Fruit fly (Drosophila melanogaster) whole organism, embryonic: ENCODE data around the gene mldr.

Experiments
- B-H2 ChIP-seq: fragments of 200-800 bp; sonication (Bioruptor generic); optimal IDR thresholded peaks from 2 replicates; lab custom pipeline; 2018; ENCODE audit warnings: missing biosample characterization, mild to moderate bottlenecking, missing genetic modification characterization
- CG12744 ChIP-seq: fragments of 200-800 bp; sonication (Bioruptor generic); optimal IDR thresholded peaks from 2 replicates; lab custom pipeline; 2016; ENCODE audit warnings: missing biosample characterization, missing genetic modification characterization
- CG12769 ChIP-seq: fragments of 200-800 bp; sonication (Bioruptor generic); optimal IDR thresholded peaks from 2 replicates; lab custom pipeline; 2019; ENCODE audit warnings: missing biosample characterization, mild to moderate bottlenecking, missing genetic modification characterization, moderate library complexity
- CG12942 ChIP-seq: fragments of 200-800 bp; sonication (Bioruptor generic); optimal IDR thresholded peaks from 3 replicates; lab custom pipeline; 2016; ENCODE audit warnings: missing biosample characterization, missing genetic modification characterization
- CG13624 ChIP-seq: fragments of 200-800 bp; sonication (Bioruptor generic); optimal IDR thresholded peaks from 2 replicates; lab custom pipeline; 2016; ENCODE audit warnings: missing biosample characterization, missing genetic modification characterization
- CG13775 ChIP-seq: fragments of 200-800 bp; sonication (Bioruptor generic); optimal IDR thresholded peaks from 3 replicates; lab custom pipeline; 2017; ENCODE audit warnings: missing biosample characterization, mild to moderate bottlenecking, missing genetic modification characterization
- CG14441 ChIP-seq: fragments of 200-800 bp; sonication (Bioruptor generic); IDR thresholded peaks from 2 replicates; pipeline ENCODE4 v1.3.6; 2022; ENCODE audit warnings: missing biosample characterization, missing genetic modification characterization
- CG15269 ChIP-seq: fragments of 200-800 bp; sonication (Bioruptor generic); optimal IDR thresholded peaks from 2 replicates; lab custom pipeline; 2018; ENCODE audit warnings: missing biosample characterization, mild to moderate bottlenecking, missing genetic modification characterization, moderate library complexity
- CG16779 ChIP-seq: fragments of 200-800 bp; sonication (Bioruptor generic); IDR thresholded peaks from 2 replicates; pipeline ENCODE4 v1.3.6; 2022; ENCODE audit warnings: missing biosample characterization, missing genetic modification characterization
- CG16863 ChIP-seq: fragments of 200-800 bp; sonication (Bioruptor generic); optimal IDR thresholded peaks from 3 replicates; lab custom pipeline; 2016; ENCODE audit warnings: missing biosample characterization, missing genetic modification characterization
- CG17612 ChIP-seq: fragments of 200-800 bp; sonication (Bioruptor generic); IDR thresholded peaks from 2 replicates; pipeline ENCODE4 v1.3.6; 2022; ENCODE audit warnings: missing biosample characterization, missing genetic modification characterization
- CG2116 ChIP-seq: fragments of 200-800 bp; sonication (Bioruptor generic); optimal IDR thresholded peaks from 3 replicates; lab custom pipeline; 2018; ENCODE audit warnings: missing biosample characterization, mild to moderate bottlenecking, missing genetic modification characterization
- CG2875 ChIP-seq: fragments of 200-800 bp; sonication (Bioruptor generic); optimal IDR thresholded peaks from 2 replicates; lab custom pipeline; 2017; ENCODE audit warnings: missing biosample characterization, mild to moderate bottlenecking, missing genetic modification characterization, missing genetic modification reagents
- CG32772 ChIP-seq: fragments of 200-800 bp; sonication (Bioruptor generic); IDR thresholded peaks from 2 replicates; pipeline ENCODE4 v1.3.6; 2022; ENCODE audit warnings: missing biosample characterization, missing genetic modification characterization
- CG7556 ChIP-seq: fragments of 200-800 bp; sonication (Bioruptor generic); optimal IDR thresholded peaks from 2 replicates; lab custom pipeline; 2017; ENCODE audit warnings: missing biosample characterization, mild to moderate bottlenecking, missing genetic modification characterization
- CG9817 ChIP-seq: fragments of 200-800 bp; sonication (Bioruptor generic); optimal IDR thresholded peaks from 2 replicates; lab custom pipeline; 2018; ENCODE audit warnings: missing biosample characterization, mild to moderate bottlenecking, missing genetic modification characterization, moderate library complexity
- Camta ChIP-seq: fragments of 200-800 bp; sonication (Bioruptor generic); optimal IDR thresholded peaks from 2 replicates; lab custom pipeline; 2016; ENCODE audit warnings: missing biosample characterization, missing genetic modification characterization
- Dip3 ChIP-seq: fragments of 200-800 bp; sonication (Bioruptor generic); optimal IDR thresholded peaks from 3 replicates; lab custom pipeline; 2016; ENCODE audit warnings: missing biosample characterization, missing genetic modification characterization
- HLH54F ChIP-seq: fragments of 200-800 bp; sonication (Bioruptor generic); optimal IDR thresholded peaks from 3 replicates; lab custom pipeline; 2016; ENCODE audit warnings: missing biosample characterization, missing genetic modification characterization
- Hand ChIP-seq: fragments of 200-800 bp; sonication (Bioruptor generic); optimal IDR thresholded peaks from 2 replicates; lab custom pipeline; 2017; ENCODE audit warnings: mild to moderate bottlenecking, missing biosample characterization, missing genetic modification reagents, missing genetic modification characterization
- Hr3 ChIP-seq: fragments of 200-800 bp; sonication (Bioruptor generic); optimal IDR thresholded peaks from 3 replicates; lab custom pipeline; 2016; ENCODE audit warnings: missing biosample characterization, missing genetic modification characterization
- Lhr ChIP-seq: fragments of 200-800 bp; sonication (Bioruptor generic); optimal IDR thresholded peaks from 3 replicates; lab custom pipeline; 2017; ENCODE audit warnings: mild to moderate bottlenecking, missing biosample characterization, missing genetic modification reagents, missing genetic modification characterization
- Med ChIP-seq: fragments of 200-800 bp; sonication (Bioruptor generic); peaks from one replicate; lab custom pipeline; 2016; ENCODE audit warnings: missing biosample characterization, missing genetic modification characterization, mild to moderate bottlenecking, inconsistent platforms, moderate library complexity
- Oaz ChIP-seq: fragments of 200-800 bp; sonication (Bioruptor generic); IDR thresholded peaks from 2 replicates; pipeline ENCODE4 v1.3.6; 2022; ENCODE audit warnings: missing biosample characterization, missing genetic modification characterization
- Tbp ChIP-seq: fragments of >200 bp; optimal IDR thresholded peaks from 2 replicates; lab custom pipeline; 2018; ENCODE audit warnings: missing biosample characterization, missing genetic modification characterization
- corto ChIP-seq: fragments of 200-800 bp; sonication (Bioruptor generic); optimal IDR thresholded peaks from 2 replicates; lab custom pipeline; 2016; ENCODE audit warnings: missing biosample characterization, mild to moderate bottlenecking, missing genetic modification characterization, moderate library complexity
- esg ChIP-seq: fragments of 200-800 bp; sonication (Bioruptor generic); conservative IDR thresholded peaks from 2 replicates; pipeline ENCODE4 v1.3.6; 2022; ENCODE audit warnings: missing biosample characterization, missing genetic modification characterization
- ewg ChIP-seq: fragments of 200-800 bp; sonication (Bioruptor generic); optimal IDR thresholded peaks from 3 replicates; lab custom pipeline; 2017; ENCODE audit warnings: mild to moderate bottlenecking, missing biosample characterization, missing genetic modification reagents, missing genetic modification characterization
- fd3F ChIP-seq: fragments of 200-800 bp; sonication (Bioruptor generic); optimal IDR thresholded peaks from 2 replicates; lab custom pipeline; 2018; ENCODE audit warnings: missing biosample characterization, mild to moderate bottlenecking, missing genetic modification characterization, moderate library complexity
- grn ChIP-seq: fragments of 200-800 bp; sonication (Bioruptor generic); optimal IDR thresholded peaks from 3 replicates; lab custom pipeline; 2017; ENCODE audit warnings: missing biosample characterization, missing genetic modification characterization
- hkb ChIP-seq, 2 experiments: fragments of 200-800 bp in 1 of 2; fragments of >200 bp in 1 of 2; sonication (Bioruptor generic) in 1 of 2; IDR thresholded peaks in 1 of 2; optimal IDR thresholded peaks in 1 of 2; 2 replicates each; pipeline versions ENCODE4 v1.3.6 to Lab custom; 2017 to 2022; ENCODE audit warnings: missing biosample characterization in 1 of 2, missing genetic modification characterization in 1 of 2
- inv ChIP-seq: fragments of 200-800 bp; sonication (Bioruptor generic); IDR thresholded peaks from 2 replicates; pipeline ENCODE4 v1.3.6; 2022; ENCODE audit warnings: missing biosample characterization, missing genetic modification characterization; ENCODE audit not compliant: partially characterized antibody
- jigr1 ChIP-seq: fragments of 200-800 bp; sonication (Bioruptor generic); IDR thresholded peaks from 3 replicates; pipeline ENCODE4 v1.3.6; 2022; ENCODE audit warnings: missing biosample characterization, missing genetic modification characterization
- jing ChIP-seq: fragments of 200-800 bp; sonication (Bioruptor generic); optimal IDR thresholded peaks from 2 replicates; lab custom pipeline; 2018; ENCODE audit warnings: missing biosample characterization, mild to moderate bottlenecking, missing genetic modification characterization
- kah ChIP-seq: fragments of 200-800 bp; sonication (Bioruptor generic); optimal IDR thresholded peaks from 2 replicates; lab custom pipeline; 2018; ENCODE audit warnings: missing biosample characterization, mild to moderate bottlenecking, missing genetic modification characterization
- lov ChIP-seq, 2 experiments: fragments of 200-800 bp in 1 of 2; fragments of >200 bp in 1 of 2; sonication (Bioruptor generic) in 1 of 2; IDR thresholded peaks in 1 of 2; optimal IDR thresholded peaks in 1 of 2; 2 replicates in 1 of 2; 3 replicates in 1 of 2; pipeline versions ENCODE4 v1.3.6 to Lab custom; 2017 to 2022; ENCODE audit warnings: missing biosample characterization in 1 of 2, missing genetic modification characterization in 1 of 2
- mam ChIP-seq: fragments of 200-800 bp; sonication (Bioruptor generic); optimal IDR thresholded peaks from 3 replicates; lab custom pipeline; 2016; ENCODE audit warnings: missing biosample characterization, missing genetic modification characterization
- mirr ChIP-seq: fragments of 200-800 bp; sonication (Bioruptor generic); optimal IDR thresholded peaks from 3 replicates; lab custom pipeline; 2018; ENCODE audit warnings: missing biosample characterization, mild to moderate bottlenecking, missing genetic modification characterization
- pb ChIP-seq: fragments of 200-800 bp; sonication (Bioruptor generic); optimal IDR thresholded peaks from 3 replicates; lab custom pipeline; 2016; ENCODE audit warnings: missing biosample characterization, missing genetic modification characterization
- prd ChIP-seq, 3 experiments: fragments of >200 bp in 2 of 3; fragments of 200-800 bp in 1 of 3; sonication (Bioruptor generic) in 1 of 3; optimal IDR thresholded peaks in 2 of 3; IDR thresholded peaks in 1 of 3; 2 replicates in 2 of 3; 3 replicates in 1 of 3; pipeline versions ENCODE4 v1.3.6 to Lab custom; 2017 to 2022; ENCODE audit warnings: missing biosample characterization in 1 of 3, missing genetic modification characterization in 1 of 3
- pros ChIP-seq: fragments of 200-800 bp; sonication (Bioruptor generic); optimal IDR thresholded peaks from 3 replicates; lab custom pipeline; 2019; ENCODE audit warnings: missing biosample characterization, mild to moderate bottlenecking, missing genetic modification characterization, moderate library complexity
- repo ChIP-seq: fragments of 200-800 bp; sonication (Bioruptor generic); optimal IDR thresholded peaks from 2 replicates; lab custom pipeline; 2016; ENCODE audit warnings: missing biosample characterization, missing genetic modification characterization
- sens ChIP-seq: fragments of 200-800 bp; sonication (Bioruptor generic); peaks from one replicate; lab custom pipeline; 2016; ENCODE audit warnings: missing biosample characterization, missing genetic modification characterization
- sim ChIP-seq: fragments of 200-800 bp; sonication (Bioruptor generic); IDR thresholded peaks from 2 replicates; pipeline ENCODE4 v1.3.6; 2022; ENCODE audit warnings: missing biosample characterization, missing genetic modification characterization
- so ChIP-seq: fragments of 200-800 bp; sonication (Bioruptor generic); IDR thresholded peaks from 3 replicates; pipeline ENCODE4 v1.3.6; 2022; ENCODE audit warnings: missing biosample characterization, missing genetic modification characterization
- sqz ChIP-seq: fragments of 200-800 bp; sonication (Bioruptor generic); optimal IDR thresholded peaks from 3 replicates; lab custom pipeline; 2018; ENCODE audit warnings: missing biosample characterization, mild to moderate bottlenecking, missing genetic modification characterization
- toy ChIP-seq: fragments of 200-800 bp; sonication (Bioruptor generic); IDR thresholded peaks from 2 replicates; pipeline ENCODE4 v1.3.6; 2022; ENCODE audit warnings: missing biosample characterization, missing genetic modification characterization
- tx ChIP-seq: fragments of 200-800 bp; sonication (Bioruptor generic); optimal IDR thresholded peaks from 2 replicates; lab custom pipeline; 2016; ENCODE audit warnings: missing biosample characterization, missing genetic modification characterization
- zfh1 ChIP-seq: fragments of 200-800 bp; sonication (Bioruptor generic); IDR thresholded peaks from 3 replicates; pipeline ENCODE4 v1.3.6; 2022; ENCODE audit warnings: missing biosample characterization, missing genetic modification characterization

The mldr gene

DNA sequence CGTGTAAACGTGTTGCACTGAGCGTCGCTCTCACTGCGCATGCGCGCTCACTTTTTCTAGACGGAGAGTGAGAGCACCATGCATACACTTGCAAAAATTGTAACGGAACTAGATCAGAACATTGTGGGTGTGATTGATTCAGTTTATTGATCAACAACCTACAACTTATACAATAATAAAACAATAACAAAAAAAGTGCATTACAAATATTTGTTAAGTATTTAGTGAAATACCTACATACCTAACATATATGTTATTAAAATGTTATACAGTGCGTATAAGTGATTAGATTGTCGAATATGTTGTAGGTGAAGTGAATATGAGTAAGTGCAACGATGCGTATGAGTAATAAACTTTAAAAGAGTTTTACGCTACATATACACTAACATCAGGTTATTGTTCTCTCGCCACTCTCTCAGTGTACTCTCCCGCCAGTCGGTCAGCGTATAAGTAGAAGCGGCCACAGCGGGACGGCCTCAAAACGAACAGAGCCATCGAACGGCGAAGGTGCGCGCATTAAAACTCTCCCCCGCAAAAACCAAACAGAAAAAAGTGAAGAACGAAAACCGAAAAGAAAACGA lies 39.4 kb downstream of the mldr start, which contains the start of gene CG42240 (continued):
- TF ChIP-seq Hr3 (peak; percentile 90), CG12942 (GFP tag; lab: Kevin White, UChicago) (peak; percentile 81), CG16863 (peak; percentile 79), repo (GFP tag; lab: Kevin White, UChicago) (peak; percentile 55), Dip3 (GFP tag; lab: Kevin White, UChicago) (peak; percentile 29), mirr (GFP tag; lab: Kevin White, UChicago) (peak; percentile 60), hkb (optimal IDR thresholded peaks at IDR 0.05; lab: Kevin White, UChicago) (no peak), hkb (GFP tag; IDR thresholded peaks at IDR 0.05; lab: Robert Waterston, UW) (peak; percentile 91), kah (peak; percentile 81), B-H2 (GFP tag; lab: Kevin White, UChicago) (peak; percentile 57), Tbp (GFP tag; lab: Kevin White, UChicago) (peak; percentile 5), so (peak; percentile 76; the same call in 2 of the 3 replicates), Med (GFP tag; lab: Kevin White, UChicago) (peak; percentile 93), CG16779 (GFP tag; lab: Robert Waterston, UW) (no peak), tx (GFP tag; lab: Kevin White, UChicago) (peak; percentile 56), CG2875 (GFP tag; lab: Kevin White, UChicago) (peak; percentile 92), lov (optimal IDR thresholded peaks at IDR 0.05; lab: Kevin White, UChicago) (no peak), lov (GFP tag; IDR thresholded peaks at IDR 0.05; lab: Robert Waterston, UW) (no peak), grn (no peak), CG15269 (tag; lab: Kevin White, UChicago) (peak; percentile 92), inv (GFP tag; lab: Robert Waterston, UW) (no peak), Oaz (GFP tag; lab: Robert Waterston, UW) (peak; percentile 71), mam (peak; percentile 71), esg (GFP tag; lab: Robert Waterston, UW) (peak; percentile 86), prd (optimal IDR thresholded peaks at IDR 0.05; lab: Kevin White, UChicago) (no peak), prd (GFP tag; IDR thresholded peaks at IDR 0.05; lab: Robert Waterston, UW) (peak; percentile 79), sens (GFP tag; lab: Kevin White, UChicago) (peak; percentile 99), CG13775 (GFP tag; lab: Kevin White, UChicago) (peak; percentile 88), zfh1 (GFP tag; lab: Robert Waterston, UW) (peak; percentile 45; the same call in 2 of the 3 replicates), corto (GFP tag; lab: Kevin White, UChicago) (peak; percentile 63), ewg (GFP tag; lab: Kevin White, UChicago) (peak; percentile 92), jing (GFP tag; lab: Kevin White, UChicago) (peak; percentile 79), Lhr (GFP tag; lab: Kevin White, UChicago) (peak; percentile 77), CG7556 (GFP tag; lab: Kevin White, UChicago) (peak; percentile 97), CG2116 (peak; percentile 73), sqz (GFP tag; lab: Kevin White, UChicago) (peak; percentile 87), CG17612 (GFP tag; lab: Robert Waterston, UW) (no peak), jigr1 (GFP tag; lab: Robert Waterston, UW) (peak; percentile 67; the same call in 2 of the 3 replicates), CG13624 (peak; percentile 63), fd3F (GFP tag; lab: Kevin White, UChicago) (peak; percentile 78), sim (GFP tag; lab: Robert Waterston, UW) (no peak), HLH54F (GFP tag; lab: Kevin White, UChicago) (peak; percentile 72), CG9817 (tag; lab: Kevin White, UChicago) (peak; percentile 82), CG32772 (GFP tag; lab: Robert Waterston, UW) (peak; percentile 78), toy (GFP tag; lab: Robert Waterston, UW) (0 out of 2 replicates have a peak, but pooled peaks have one; percentile 8), pb (GFP tag; lab: Kevin White, UChicago) (peak; percentile 59), CG14441 (GFP tag; lab: Robert Waterston, UW) (peak; percentile 72), Camta (peak; percentile 86), CG12769 (tag; lab: Kevin White, UChicago) (peak; percentile 82), Hand (peak; percentile 88), CG12744 (no peak), pros (GFP tag; lab: Kevin White, UChicago) (no peak)
